Fruit fly (Drosophila melanogaster): ENCODE data around the gene fd3F.

The fd3F gene

dm6 chrX:3838648-3839047 lies 36.5 kb downstream of the fd3F start (continued):
- TF ChIP-seq CG14860 (GFP tag; IDR thresholded peaks at IDR 0.05; ENCODE audit: partially characterized antibody) (no peak), ara (GFP tag; IDR thresholded peaks at IDR 0.05) (peak; percentile 77), CG31224 (GFP tag; IDR thresholded peaks at IDR 0.05) (peak; percentile 64), CTCF (GFP tag; optimal IDR thresholded peaks at IDR 0.05) (peak; percentile 15), bigmax (GFP tag; optimal IDR thresholded peaks at IDR 0.05) (no peak), CG10267 (tag; optimal IDR thresholded peaks at IDR 0.05) (peak; percentile 75), Lpt (GFP tag; optimal IDR thresholded peaks at IDR 0.05) (no peak), CG3838 (GFP tag; optimal IDR thresholded peaks at IDR 0.05) (peak; percentile 37), dmrt99B (tag; optimal IDR thresholded peaks at IDR 0.05) (peak; percentile 85), esg (GFP tag; conservative IDR thresholded peaks at IDR 0.05) (peak; percentile 43; the same call in 1 of the 2 replicates), CG31365 (tag; optimal IDR thresholded peaks at IDR 0.05) (peak; percentile 59), CG16813 (GFP tag; IDR thresholded peaks at IDR 0.05; ENCODE audit: partially characterized antibody) (no peak), dpn (GFP tag; optimal IDR thresholded peaks at IDR 0.05) (peak; percentile 69 to 81), sisA (GFP tag; IDR thresholded peaks at IDR 0.05) (peak; percentile 83)

dm6 chrX:3840962-3841361 lies 38.8 kb downstream of the fd3F start:
- TF ChIP-seq CG10366 (GFP tag; IDR thresholded peaks at IDR 0.05) (no peak), CG1647 (GFP tag; optimal IDR thresholded peaks at IDR 0.05) (no peak), Fer1 (GFP tag; optimal IDR thresholded peaks at IDR 0.05) (no peak), lbe (GFP tag; optimal IDR thresholded peaks at IDR 0.05) (peak; percentile 70), hbn (GFP tag; IDR thresholded peaks at IDR 0.05; ENCODE audit: partially characterized antibody) (no peak), sd (tag; optimal IDR thresholded peaks at IDR 0.05) (no peak), shn (GFP tag; optimal IDR thresholded peaks at IDR 0.05) (no peak), E2f2 (GFP tag; IDR thresholded peaks at IDR 0.05) (0 out of 2 replicates have a peak, but pooled peaks have one; percentile 13), CG7357 (GFP tag; IDR thresholded peaks at IDR 0.05) (no peak), CG16815 (GFP tag; optimal IDR thresholded peaks at IDR 0.05) (no peak), CG10565 (GFP tag; optimal IDR thresholded peaks at IDR 0.05) (no peak), Lpt (GFP tag; optimal IDR thresholded peaks at IDR 0.05) (no peak), CG32767 (GFP tag; IDR thresholded peaks at IDR 0.05) (peak; percentile 65; the same call in 1 of the 2 replicates), Hmx (GFP tag; optimal IDR thresholded peaks at IDR 0.05) (no peak), Trl (optimal IDR thresholded peaks at IDR 0.05) (peak; percentile 52 to 68), Trl (GFP tag; optimal IDR thresholded peaks at IDR 0.05) (no peak), CG4707 (GFP tag; optimal IDR thresholded peaks at IDR 0.05) (no peak), CG31441 (GFP tag; IDR thresholded peaks at IDR 0.05) (no peak), CG10147 (GFP tag; optimal IDR thresholded peaks at IDR 0.05) (peak; percentile 42), tin (GFP tag; optimal IDR thresholded peaks at IDR 0.05) (no peak), CG10959 (GFP tag; IDR thresholded peaks at IDR 0.05) (no peak), zen2 (GFP tag; IDR thresholded peaks at IDR 0.05; ENCODE audit: partially characterized antibody) (no peak), pum (GFP tag; optimal IDR thresholded peaks at IDR 0.05) (no peak), CG17328 (GFP tag; IDR thresholded peaks at IDR 0.05) (no peak), nom (GFP tag; optimal IDR thresholded peaks at IDR 0.05) (peak; percentile 37), CG3407 (GFP tag; optimal IDR thresholded peaks at IDR 0.05) (no peak), insv (GFP tag; optimal IDR thresholded peaks at IDR 0.05) (no peak), ara (GFP tag; IDR thresholded peaks at IDR 0.05) (no peak), CG2116 (GFP tag; optimal IDR thresholded peaks at IDR 0.05) (no peak), Ada2b (GFP tag; IDR thresholded peaks at IDR 0.05) (no peak), CG13894 (tag; optimal IDR thresholded peaks at IDR 0.05) (peak; percentile 46), Bgb (GFP tag; IDR thresholded peaks at IDR 0.05; ENCODE audit: partially characterized antibody) (no peak), CG17385 (GFP tag; optimal IDR thresholded peaks at IDR 0.05) (no peak), tio (GFP tag; optimal IDR thresholded peaks at IDR 0.05) (no peak), ase (GFP tag; IDR thresholded peaks at IDR 0.05) (no peak), CG6854 (GFP tag; optimal IDR thresholded peaks at IDR 0.05) (no peak), B-H2 (GFP tag; optimal IDR thresholded peaks at IDR 0.05) (peak; percentile 19), CG32772 (GFP tag; IDR thresholded peaks at IDR 0.05) (no peak), ham (GFP tag; IDR thresholded peaks at IDR 0.05) (no peak), Meics (GFP tag; optimal IDR thresholded peaks at IDR 0.05) (no peak)

All from whole organism, embryonic.